Worm (Caenorhabditis elegans) whole organism, young adult: ENCODE results near the gene his-32.

Experiments used
- F37B4.10 ChIP-seq: fragments of 200-800 bp; sonication (Bioruptor generic); IDR thresholded peaks from 2 replicates; pipeline ENCODE4 v1.3.6; 2022; ENCODE audit warnings: missing genetic modification characterization, missing compliant biosample characterization
- dpl-1 ChIP-seq: fragments of 150-350 bp; optimal IDR thresholded peaks from 2 replicates; lab custom pipeline; 2014; ENCODE audit warnings: missing biosample characterization, missing genetic modification reagents, missing genetic modification characterization
- gei-17 ChIP-seq: fragments of 200-800 bp; sonication (Bioruptor generic); optimal IDR thresholded peaks from 2 replicates; lab custom pipeline; 2018; ENCODE audit warnings: mild to moderate bottlenecking, missing genetic modification characterization, missing compliant biosample characterization
- hlh-26 ChIP-seq: fragments of 200-800 bp; sonication (Bioruptor generic); conservative IDR thresholded peaks from 2 replicates; pipeline ENCODE4 v1.3.6; 2022; ENCODE audit warnings: missing genetic modification reagents, missing genetic modification characterization, missing compliant biosample characterization
- madf-8 ChIP-seq: fragments of 200-800 bp; sonication (Bioruptor generic); conservative IDR thresholded peaks from 2 replicates; pipeline ENCODE4 v1.3.6; 2022; ENCODE audit warnings: missing genetic modification reagents, missing genetic modification characterization, missing compliant biosample characterization
- pha-4 ChIP-seq: fragments of 150-350 bp; sonication (generic microtip); optimal IDR thresholded peaks from 2 replicates; lab custom pipeline; 2014; ENCODE audit warnings: missing biosample characterization, missing genetic modification reagents, missing genetic modification characterization
- snpc-3.4 ChIP-seq: sonication (generic microtip); optimal IDR thresholded peaks from 2 replicates; lab custom pipeline; 2017; ENCODE audit warnings: missing genetic modification characterization, mild to moderate bottlenecking, missing compliant biosample characterization, antibody characterized with exemption, moderate library complexity, missing genotype, missing genetic modification reagents
- snpc-4 ChIP-seq, 5 experiments: fragments of 150-350 bp in 1 of 5; sonication (generic microtip) in 4 of 5; optimal IDR thresholded peaks; 2 replicates each; lab custom pipeline; 2014 to 2018; ENCODE audit warnings: missing genetic modification characterization in 5 of 5, missing biosample characterization in 3 of 5, antibody characterized with exemption in 2 of 5, mild to moderate bottlenecking in 2 of 5, missing compliant biosample characterization in 2 of 5, missing genotype in 2 of 5, moderate library complexity in 2 of 5, missing genetic modification reagents in 1 of 5
- unc-62 ChIP-seq: fragments of 150-350 bp; optimal IDR thresholded peaks from 2 replicates; lab custom pipeline; 2014; ENCODE audit warnings: missing biosample characterization, missing genetic modification reagents, missing genetic modification characterization
- xnd-1 ChIP-seq: sonication (generic microtip); optimal IDR thresholded peaks from 2 replicates; lab custom pipeline; 2016; ENCODE audit warnings: missing genotype, missing genetic modification reagents, missing genetic modification characterization, missing compliant biosample characterization
- ztf-22 ChIP-seq: fragments of 200-800 bp; sonication (Bioruptor generic); optimal IDR thresholded peaks from 2 replicates; lab custom pipeline; 2018; ENCODE audit warnings: mild to moderate bottlenecking, missing genetic modification characterization, moderate library complexity, missing compliant biosample characterization

ce11 chrIV:8289105-8289504 is 45.0 kb upstream of the his-32 start:
- TF ChIP-seq F37B4.10 (GFP tag; lab: Robert Waterston, UW) (0 out of 2 replicates have a peak, but pooled peaks have one; percentile 50), unc-62 (GFP tag; lab: Kevin White, UChicago) (no peak), dpl-1 (GFP tag; lab: Kevin White, UChicago) (no peak), ztf-22 (GFP tag; lab: Kevin White, UChicago) (no peak), hlh-26 (GFP tag; lab: Robert Waterston, UW) (no peak), madf-8 (GFP tag; lab: Robert Waterston, UW) (no peak), gei-17 (no peak), xnd-1 (no peak), snpc-4 (GFP tag; optimal IDR thresholded peaks at IDR 0.05; lab: Kevin White, UChicago) (no peak), snpc-4 (tag; optimal IDR thresholded peaks at IDR 0.05; lab: Kevin White, UChicago) (no peak), pha-4 (no peak), snpc-3.4 (tag; lab: Kevin White, UChicago) (no peak)
